Worm (Caenorhabditis elegans) whole organism, late embryonic: ENCODE results near the gene tag-52.

Source experiments
- C08G9.2 ChIP-seq: sonication (generic microtip); optimal IDR thresholded peaks from 2 replicates; lab custom pipeline; 2016; ENCODE audit warnings: mild to moderate bottlenecking, missing genetic modification characterization, moderate library complexity, missing compliant biosample characterization
- Y22D7AL.16 ChIP-seq: sonication (generic microtip); optimal IDR thresholded peaks from 2 replicates; lab custom pipeline; 2016; ENCODE audit warnings: missing genetic modification characterization, missing compliant biosample characterization
- ahr-1 ChIP-seq: sonication (generic microtip); optimal IDR thresholded peaks from 2 replicates; lab custom pipeline; 2016; ENCODE audit warnings: missing genetic modification characterization, missing compliant biosample characterization
- ceh-19 ChIP-seq: fragments of 200-800 bp; sonication (Bioruptor generic); optimal IDR thresholded peaks from 2 replicates; lab custom pipeline; 2018; ENCODE audit warnings: mild to moderate bottlenecking, missing genetic modification characterization, missing compliant biosample characterization
- ceh-22 ChIP-seq: sonication (generic microtip); optimal IDR thresholded peaks from 2 replicates; lab custom pipeline; 2017; ENCODE audit warnings: missing biosample characterization, missing genetic modification characterization
- ceh-30 ChIP-seq: fragments of 150-350 bp; optimal IDR thresholded peaks from 2 replicates; lab custom pipeline; 2014; ENCODE audit warnings: missing biosample characterization, missing genetic modification characterization
- ceh-45 ChIP-seq: fragments of 200-800 bp; sonication (Bioruptor generic); IDR thresholded peaks from 2 replicates; pipeline ENCODE4 v1.3.6; 2022; ENCODE audit warnings: missing genetic modification reagents, missing genetic modification characterization, missing compliant biosample characterization
- ceh-48 ChIP-seq: sonication (generic microtip); optimal IDR thresholded peaks from 2 replicates; lab custom pipeline; 2016; ENCODE audit warnings: missing genetic modification characterization, inconsistent platforms, missing compliant biosample characterization
- ceh-6 ChIP-seq: fragments of 200-800 bp; sonication (Bioruptor generic); optimal IDR thresholded peaks from 2 replicates; lab custom pipeline; 2018; ENCODE audit warnings: mild to moderate bottlenecking, missing genetic modification characterization, missing compliant biosample characterization
- dmd-4 ChIP-seq: sonication (generic microtip); optimal IDR thresholded peaks from 2 replicates; lab custom pipeline; 2016; ENCODE audit warnings: borderline replicate concordance, missing genetic modification characterization, missing compliant biosample characterization
- fkh-6 ChIP-seq: sonication (generic microtip); optimal IDR thresholded peaks from 2 replicates; lab custom pipeline; 2016; ENCODE audit warnings: missing genetic modification characterization, missing compliant biosample characterization
- gmeb-2 ChIP-seq: sonication (generic microtip); optimal IDR thresholded peaks from 2 replicates; lab custom pipeline; 2016; ENCODE audit warnings: missing genetic modification characterization, inconsistent platforms, missing compliant biosample characterization
- hlh-30 ChIP-seq: sonication (generic microtip); optimal IDR thresholded peaks from 2 replicates; lab custom pipeline; 2017; ENCODE audit warnings: antibody characterized with exemption, missing genetic modification characterization, missing compliant biosample characterization; ENCODE audit not compliant: insufficient read depth
- mec-3 ChIP-seq: sonication (generic microtip); optimal IDR thresholded peaks from 2 replicates; lab custom pipeline; 2016; ENCODE audit warnings: borderline replicate concordance, missing genetic modification characterization, missing compliant biosample characterization
- nfya-1 ChIP-seq: sonication (generic microtip); optimal IDR thresholded peaks from 2 replicates; lab custom pipeline; 2017; ENCODE audit warnings: missing genetic modification characterization, mild to moderate bottlenecking, missing compliant biosample characterization, antibody characterized with exemption, moderate library complexity
- nhr-11 ChIP-seq: fragments of 150-350 bp; optimal IDR thresholded peaks from 2 replicates; lab custom pipeline; 2014; ENCODE audit warnings: missing biosample characterization, missing genetic modification characterization
- odd-2 ChIP-seq: sonication (generic microtip); optimal IDR thresholded peaks from 2 replicates; lab custom pipeline; 2017; ENCODE audit warnings: antibody characterized with exemption, mild to moderate bottlenecking, missing genetic modification characterization, missing compliant biosample characterization
- pat-9 ChIP-seq: fragments of 200-800 bp; sonication (Bioruptor generic); optimal IDR thresholded peaks from 2 replicates; lab custom pipeline; 2018; ENCODE audit warnings: mild to moderate bottlenecking, missing genetic modification characterization, moderate library complexity, missing compliant biosample characterization
- pros-1 ChIP-seq: fragments of 150-350 bp; optimal IDR thresholded peaks from 2 replicates; lab custom pipeline; 2014; ENCODE audit warnings: missing biosample characterization, missing genetic modification reagents, missing genetic modification characterization
- sox-2 ChIP-seq: fragments of 200-800 bp; sonication (Bioruptor generic); IDR thresholded peaks from 2 replicates; pipeline ENCODE4 v1.3.6; 2022; ENCODE audit warnings: missing genetic modification reagents, missing genetic modification characterization, missing compliant biosample characterization
- syd-9 ChIP-seq: sonication (generic microtip); optimal IDR thresholded peaks from 2 replicates; lab custom pipeline; 2016; ENCODE audit warnings: mild to moderate bottlenecking, missing genetic modification characterization, moderate library complexity, missing compliant biosample characterization
- unc-55 ChIP-seq: sonication (generic microtip); optimal IDR thresholded peaks from 2 replicates; lab custom pipeline; 2017; ENCODE audit warnings: missing biosample characterization, missing genetic modification reagents, missing genetic modification characterization
- ztf-16 ChIP-seq: sonication (generic microtip); optimal IDR thresholded peaks from 2 replicates; lab custom pipeline; 2017; ENCODE audit warnings: missing genetic modification characterization, missing compliant biosample characterization

Gene tag-52

ce11 chrX:3628016-3628415 lies 50.3 kb downstream of the tag-52 start, which contains the start of gene vep-2:
Gene vep-2 (plus strand): TSS chrX:3628316.
- TF ChIP-seq dmd-4 (no peak), unc-55 (GFP tag; lab: Kevin White, UChicago) (no peak), hlh-30 (tag; lab: Kevin White, UChicago) (no peak), odd-2 (no peak), Y22D7AL.16 (no peak), ceh-19 (GFP tag; lab: Kevin White, UChicago) (no peak), nhr-11 (tag; lab: Kevin White, UChicago) (no peak), pat-9 (tag; lab: Kevin White, UChicago) (no peak), ceh-6 (no peak), nfya-1 (no peak), ztf-16 (tag; lab: Kevin White, UChicago) (no peak), gmeb-2 (tag; lab: Kevin White, UChicago) (no peak), ceh-45 (GFP tag; lab: Robert Waterston, UW) (no peak), sox-2 (GFP tag; lab: Robert Waterston, UW) (no peak), syd-9 (tag; lab: Kevin White, UChicago) (no peak), ceh-22 (tag; lab: Kevin White, UChicago) (no peak), C08G9.2 (tag; lab: Kevin White, UChicago) (no peak), pros-1 (no peak), ceh-30 (tag; lab: Kevin White, UChicago) (no peak), fkh-6 (tag; lab: Kevin White, UChicago) (no peak)
- TF ChIP-seq, all 69 proteins: peak for 0

- TF ChIP-seq dmd-4 (no peak), mec-3 (tag; lab: Kevin White, UChicago) (no peak), ceh-48 (tag; lab: Kevin White, UChicago) (no peak), fkh-6 (tag; lab: Kevin White, UChicago) (no peak), ahr-1 (tag; lab: Kevin White, UChicago) (no peak)
Observed at ce11 chrX:3625599-3625998, 52.8 kb downstream of the tag-52 start.
